Worm (Caenorhabditis elegans): ENCODE results near the gene otpl-4.
A peak's percentile ranks its signal among the peaks of the same experiment; 100 is the strongest.

otpl-4 gene

ce11 chrV:8586920-8587319 is 49.8 kb downstream of the otpl-4 start:
- TF ChIP-seq zip-5 (tag; optimal IDR thresholded peaks at IDR 0.05) (no peak), ets-4 (tag; optimal IDR thresholded peaks at IDR 0.05) (no peak), elt-2 (tag; optimal IDR thresholded peaks at IDR 0.05) (peak; percentile 19), hlh-30 (tag; optimal IDR thresholded peaks at IDR 0.05; ENCODE audit: insufficient read depth) (no peak), dve-1 (tag; optimal IDR thresholded peaks at IDR 0.05) (no peak)

DNA sequence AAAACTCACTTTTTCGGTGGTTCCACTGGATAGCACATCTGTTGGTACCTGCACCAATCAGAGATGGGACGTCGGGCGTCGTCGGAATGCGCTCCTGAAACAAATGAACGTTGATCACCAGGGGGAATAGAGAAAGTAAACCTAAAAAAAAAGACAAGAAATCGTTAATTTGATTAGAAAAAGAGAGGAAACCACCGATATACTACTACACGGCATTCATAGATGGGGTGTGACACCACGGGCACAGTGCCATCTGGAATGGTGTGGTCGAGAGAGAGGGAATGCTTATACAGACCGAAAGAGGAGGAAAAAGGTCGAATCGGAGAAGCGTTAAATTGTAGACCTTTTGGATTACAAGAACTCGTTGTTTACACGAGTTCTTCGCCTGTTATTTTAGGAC is 50.9 kb downstream of the otpl-4 start, which contains the start of gene C10B5.3:
C10B5.3 (minus strand) TSS at position 101 of the 400 bp plus-strand sequence.
- TF ChIP-seq ceh-19 (GFP tag; optimal IDR thresholded peaks at IDR 0.05), result no peak
- TF ChIP-seq pat-9 (tag; optimal IDR thresholded peaks at IDR 0.05), result no peak
- no peak for TF ChIP-seq elt-4 (tag; optimal IDR thresholded peaks at IDR 0.05)
- TF ChIP-seq eyg-1 (tag; optimal IDR thresholded peaks at IDR 0.05), result no peak
- no peak for TF ChIP-seq elt-2 (tag; optimal IDR thresholded peaks at IDR 0.05)
- TF ChIP-seq sox-4 (tag; optimal IDR thresholded peaks at IDR 0.05), result no peak
- TF ChIP-seq pqm-1 (tag; optimal IDR thresholded peaks at IDR 0.05), result no peak
- no peak for TF ChIP-seq lim-6 (tag; optimal IDR thresholded peaks at IDR 0.05)
- no peak for TF ChIP-seq fkh-6 (tag; optimal IDR thresholded peaks at IDR 0.05)
- no peak for TF ChIP-seq rnt-1 (tag; optimal IDR thresholded peaks at IDR 0.05)
- TF ChIP-seq ceh-48 (tag; optimal IDR thresholded peaks at IDR 0.05), result no peak
- no peak for TF ChIP-seq pha-4 (tag; optimal IDR thresholded peaks at IDR 0.05)
- no peak for TF ChIP-seq C38D4.7 (GFP tag; optimal IDR thresholded peaks at IDR 0.05)
- TF ChIP-seq gmeb-2 (tag; optimal IDR thresholded peaks at IDR 0.05), result no peak
- TF ChIP-seq F13H6.1 (tag; optimal IDR thresholded peaks at IDR 0.05), result no peak
- no peak for TF ChIP-seq hlh-13 (GFP tag; optimal IDR thresholded peaks at IDR 0.05)
- TF ChIP-seq ceh-24 (tag; optimal IDR thresholded peaks at IDR 0.05), result no peak

Measured in whole organism, late embryonic.